Worm (Caenorhabditis elegans): ENCODE results near the gene dpl-1.

Gene dpl-1

ce11 chrII:9160197-9160806, 9.4 kb upstream of the dpl-1 start:
- TF ChIP-seq ceh-34 (tag; optimal IDR thresholded peaks at IDR 0.05) = no peak
- no peak for TF ChIP-seq dve-1 (tag; optimal IDR thresholded peaks at IDR 0.05)
- TF ChIP-seq zip-5 (tag; optimal IDR thresholded peaks at IDR 0.05) = no peak
- no peak for TF ChIP-seq tbx-2 (tag; optimal IDR thresholded peaks at IDR 0.05)

ce11 chrII:9161023-9161422, 8.7 kb upstream of the dpl-1 start, which contains the start of gene rhy-1:
Gene rhy-1, plus strand, starts transcription at chrII:9161379.
- TF ChIP-seq T23F11.4 (GFP tag; optimal IDR thresholded peaks at IDR 0.05) (no peak), ceh-22 (tag; optimal IDR thresholded peaks at IDR 0.05) (no peak), ttx-3 (tag; optimal IDR thresholded peaks at IDR 0.05) (no peak), ceh-6 (GFP tag; optimal IDR thresholded peaks at IDR 0.05) (no peak), unc-42 (tag; optimal IDR thresholded peaks at IDR 0.05) (no peak), ceh-14 (tag; optimal IDR thresholded peaks at IDR 0.05) (no peak), ceh-2 (tag; optimal IDR thresholded peaks at IDR 0.05) (no peak), unc-86 (tag; optimal IDR thresholded peaks at IDR 0.05) (no peak), F13H6.1 (tag; optimal IDR thresholded peaks at IDR 0.05) (no peak), ztf-16 (tag; optimal IDR thresholded peaks at IDR 0.05) (no peak), nhr-232 (tag; optimal IDR thresholded peaks at IDR 0.05) (no peak), hlh-30 (tag; optimal IDR thresholded peaks at IDR 0.05; ENCODE audit: insufficient read depth) (no peak)

DNA sequence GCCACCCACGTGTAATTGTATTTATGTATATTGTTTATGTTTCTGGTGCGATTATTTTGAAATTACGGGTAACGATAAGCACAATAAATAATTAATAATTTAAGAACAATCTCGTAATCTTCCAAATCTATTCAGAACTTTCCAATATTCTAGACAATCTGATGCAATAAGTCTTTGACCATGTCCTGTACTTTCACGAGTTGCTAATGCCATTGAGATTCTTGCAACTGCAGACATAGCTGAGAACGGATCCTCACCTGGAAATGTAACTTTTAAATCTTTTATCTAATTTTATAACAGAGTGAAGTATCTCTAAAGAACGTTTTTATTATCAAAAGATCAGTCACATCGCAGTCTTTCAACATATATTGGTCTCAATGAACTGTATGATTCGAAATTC, 6.4 kb upstream of the dpl-1 start:
- TF ChIP-seq ama-1 (optimal IDR thresholded peaks at IDR 0.05) (peak; percentile 52), T23F11.4 (GFP tag; optimal IDR thresholded peaks at IDR 0.05) (no peak)

ce11 chrII:9165762-9166460, 3.8 kb upstream of the dpl-1 start, which contains the start of gene W07A12.8:
Gene W07A12.8, minus strand, starts transcription at chrII:9165812.
- TF ChIP-seq unc-55 (GFP tag; optimal IDR thresholded peaks at IDR 0.05) (no peak), unc-42 (tag; optimal IDR thresholded peaks at IDR 0.05) (peak; percentile 28)

DNA sequence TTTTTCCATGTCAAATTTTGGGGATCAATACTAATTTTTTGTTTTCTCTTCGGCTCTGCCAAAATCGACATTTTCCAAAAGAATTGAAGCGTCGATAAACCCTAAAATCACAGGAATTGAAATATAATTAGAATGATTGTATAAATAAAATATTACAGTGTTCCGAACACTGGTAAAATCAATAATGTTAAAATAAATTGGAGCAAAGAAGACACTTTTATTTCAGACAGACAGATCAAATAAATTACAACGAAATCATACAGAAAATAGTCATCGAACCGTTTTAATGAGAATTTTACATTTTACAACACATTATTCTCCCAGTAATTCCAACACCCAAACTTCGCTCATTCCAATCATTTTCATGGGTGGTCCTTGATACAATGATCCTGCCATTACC, 2.0 kb upstream of the dpl-1 start, which contains the start of gene T23G7.3:
T23G7.3 (minus strand) TSS at position 101 of the 400 bp plus-strand sequence.
- TF ChIP-seq ztf-16 (tag; optimal IDR thresholded peaks at IDR 0.05) (no peak), che-1 (tag; optimal IDR thresholded peaks at IDR 0.05) (no peak), ahr-1 (tag; optimal IDR thresholded peaks at IDR 0.05) (no peak), syd-9 (tag; optimal IDR thresholded peaks at IDR 0.05) (no peak), ceh-22 (tag; optimal IDR thresholded peaks at IDR 0.05) (no peak), ceh-19 (GFP tag; optimal IDR thresholded peaks at IDR 0.05) (no peak), nhr-232 (tag; optimal IDR thresholded peaks at IDR 0.05) (no peak), elt-2 (tag; optimal IDR thresholded peaks at IDR 0.05) (no peak), C38D4.7 (GFP tag; optimal IDR thresholded peaks at IDR 0.05) (no peak), pag-3 (tag; optimal IDR thresholded peaks at IDR 0.05; ENCODE audit: borderline replicate concordance) (no peak), ceh-2 (tag; optimal IDR thresholded peaks at IDR 0.05) (no peak), unc-55 (GFP tag; optimal IDR thresholded peaks at IDR 0.05) (no peak), unc-86 (tag; optimal IDR thresholded peaks at IDR 0.05) (no peak), npax-4 (tag; optimal IDR thresholded peaks at IDR 0.05) (no peak), ets-4 (tag; optimal IDR thresholded peaks at IDR 0.05) (no peak), pax-1 (tag; optimal IDR thresholded peaks at IDR 0.05) (no peak), nhr-11 (tag; optimal IDR thresholded peaks at IDR 0.05) (no peak), sdc-2 (tag; optimal IDR thresholded peaks at IDR 0.05) (no peak)

DNA sequence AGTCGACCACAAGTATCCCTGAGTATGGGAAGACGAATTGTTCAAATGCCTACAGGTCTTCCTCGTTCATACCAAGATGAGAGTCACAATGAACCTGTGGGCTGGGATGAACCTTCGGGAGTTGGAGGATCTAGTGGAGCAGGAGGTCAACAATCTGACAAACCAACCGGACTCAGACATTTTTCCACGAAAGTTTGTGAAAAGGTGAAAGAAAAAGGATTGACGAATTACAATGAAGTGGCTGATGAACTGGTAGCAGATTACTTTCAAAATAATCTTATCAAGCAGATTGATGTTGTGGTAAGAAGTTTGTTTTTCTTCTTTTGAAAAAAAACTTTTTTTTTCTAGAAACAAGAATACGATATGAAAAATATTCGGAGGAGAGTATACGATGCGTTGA, 338 bp downstream of the dpl-1 start:
- TF ChIP-seq unc-86 (tag; optimal IDR thresholded peaks at IDR 0.05) (no peak), madf-2 (tag; optimal IDR thresholded peaks at IDR 0.05) (no peak), gmeb-2 (tag; optimal IDR thresholded peaks at IDR 0.05) (no peak), eyg-1 (tag; optimal IDR thresholded peaks at IDR 0.05) (no peak), fkh-6 (tag; optimal IDR thresholded peaks at IDR 0.05) (no peak), ceh-22 (tag; optimal IDR thresholded peaks at IDR 0.05) (no peak), unc-42 (tag; optimal IDR thresholded peaks at IDR 0.05) (no peak), K09A11.1 (tag; optimal IDR thresholded peaks at IDR 0.05; ENCODE audit: insufficient read depth) (no peak), fkh-10 (GFP tag; optimal IDR thresholded peaks at IDR 0.05) (no peak), pha-2 (tag; optimal IDR thresholded peaks at IDR 0.05) (no peak), sox-4 (tag; optimal IDR thresholded peaks at IDR 0.05) (no peak), dmd-4 (tag; optimal IDR thresholded peaks at IDR 0.05; ENCODE audit: borderline replicate concordance) (no peak), C38D4.7 (GFP tag; optimal IDR thresholded peaks at IDR 0.05) (no peak), hlh-30 (tag; optimal IDR thresholded peaks at IDR 0.05; ENCODE audit: insufficient read depth) (no peak), ceh-2 (tag; optimal IDR thresholded peaks at IDR 0.05) (no peak), ceh-30 (tag; optimal IDR thresholded peaks at IDR 0.05) (no peak), elt-4 (tag; optimal IDR thresholded peaks at IDR 0.05) (no peak), lin-11 (tag; optimal IDR thresholded peaks at IDR 0.05) (no peak)

Data from whole organism, late embryonic.